Worm (Caenorhabditis elegans) whole organism, young adult: Measurements from ENCODE around the gene gldi-2.

Source experiments
- F55B11.4 ChIP-seq: sonication (generic microtip); optimal IDR thresholded peaks from 2 replicates; lab custom pipeline; 2016; ENCODE audit warnings: missing compliant biosample characterization, missing genetic modification characterization, borderline replicate concordance; ENCODE audit not compliant: insufficient read depth
- Y95B8A.8 ChIP-seq: fragments of 200-800 bp; sonication (Bioruptor generic); IDR thresholded peaks from 2 replicates; pipeline ENCODE4 v1.3.6; 2022; ENCODE audit warnings: missing genetic modification reagents, missing genetic modification characterization, missing compliant biosample characterization
- aptf-3 ChIP-seq: fragments of 200-800 bp; sonication (Bioruptor generic); IDR thresholded peaks from 2 replicates; pipeline ENCODE4 v1.3.6; 2022; ENCODE audit warnings: missing genetic modification characterization, missing compliant biosample characterization
- athp-1 ChIP-seq: sonication (generic microtip); optimal IDR thresholded peaks from 2 replicates; lab custom pipeline; 2017; ENCODE audit warnings: mild to moderate bottlenecking, missing genetic modification characterization, missing compliant biosample characterization
- attf-5 ChIP-seq: fragments of 200-800 bp; sonication (Bioruptor generic); optimal IDR thresholded peaks from 2 replicates; lab custom pipeline; 2018; ENCODE audit warnings: mild to moderate bottlenecking, missing genetic modification characterization, missing compliant biosample characterization
- hmg-1.2 ChIP-seq: fragments of 200-800 bp; sonication (Bioruptor generic); IDR thresholded peaks from 2 replicates; pipeline ENCODE4 v1.3.6; 2022; ENCODE audit warnings: missing genetic modification reagents, missing genetic modification characterization, missing compliant biosample characterization
- let-607 ChIP-seq, 2 experiments: fragments of 200-800 bp in 1 of 2; sonication (Bioruptor generic) in 1 of 2; sonication (generic microtip) in 1 of 2; optimal IDR thresholded peaks; 2 replicates each; lab custom pipeline; 2016 to 2018; ENCODE audit warnings: mild to moderate bottlenecking in 2 of 2, missing compliant biosample characterization in 2 of 2, missing genetic modification characterization in 2 of 2, moderate library complexity in 2 of 2, missing genotype in 1 of 2
- lir-1 ChIP-seq: fragments of 200-800 bp; sonication (Bioruptor generic); conservative IDR thresholded peaks from 2 replicates; pipeline ENCODE4 v1.3.6; 2022; ENCODE audit warnings: missing genetic modification reagents, missing genetic modification characterization, missing compliant biosample characterization
- mcd-1 ChIP-seq: fragments of 200-800 bp; sonication (Bioruptor generic); IDR thresholded peaks from 2 replicates; pipeline ENCODE4 v1.3.6; 2022; ENCODE audit warnings: missing genetic modification reagents, missing genetic modification characterization, missing compliant biosample characterization
- mxl-1 ChIP-seq: sonication (generic microtip); optimal IDR thresholded peaks from 2 replicates; lab custom pipeline; 2016; ENCODE audit warnings: missing genetic modification characterization, missing compliant biosample characterization
- nfya-1 ChIP-seq: sonication (generic microtip); optimal IDR thresholded peaks from 2 replicates; lab custom pipeline; 2017; ENCODE audit warnings: antibody characterized with exemption, missing compliant biosample characterization, missing genetic modification characterization, borderline replicate concordance; ENCODE audit not compliant: insufficient read depth
- ztf-26 ChIP-seq: sonication (generic microtip); optimal IDR thresholded peaks from 2 replicates; lab custom pipeline; 2017; ENCODE audit warnings: missing genetic modification characterization, missing compliant biosample characterization

- TF ChIP-seq mcd-1 = no peak
- no peak for TF ChIP-seq athp-1 (tag; lab: Kevin White, UChicago)
- TF ChIP-seq hmg-1.2 = no peak
- TF ChIP-seq ztf-26 (tag; lab: Kevin White, UChicago) = no peak
- no peak for TF ChIP-seq F55B11.4 (tag; lab: Kevin White, UChicago)
- TF ChIP-seq Y95B8A.8 (GFP tag; lab: Robert Waterston, UW) = no peak
- no peak for TF ChIP-seq lir-1
- TF ChIP-seq mxl-1 (tag; lab: Kevin White, UChicago) = no peak
- no peak for TF ChIP-seq let-607 (tag; optimal IDR thresholded peaks at IDR 0.05; lab: Kevin White, UChicago)
- no peak for TF ChIP-seq nfya-1 (tag; lab: Kevin White, UChicago)
- TF ChIP-seq aptf-3 (GFP tag; lab: Robert Waterston, UW) = no peak
- no peak for TF ChIP-seq attf-5
Observed at ce11 chrII:6821118-6821517, 37.9 kb downstream of the gldi-2 start.
